Worm (Caenorhabditis elegans): Measurements from ENCODE around the gene F47D2.11.

F47D2.11 gene

ce11 chrV:4248359-4248758, 47.5 kb downstream of the F47D2.11 start:
- TF ChIP-seq ref-1 (GFP tag; conservative IDR thresholded peaks at IDR 0.05) (no peak), klf-2 (GFP tag; conservative IDR thresholded peaks at IDR 0.05) (no peak), med-1 (GFP tag; optimal IDR thresholded peaks at IDR 0.05; ENCODE audit: insufficient read depth) (no peak), cog-1 (tag; optimal IDR thresholded peaks at IDR 0.05) (no peak), tab-1 (GFP tag; IDR thresholded peaks at IDR 0.05) (no peak), ztf-29 (GFP tag; IDR thresholded peaks at IDR 0.05) (no peak), flt-1 (GFP tag; IDR thresholded peaks at IDR 0.05) (no peak), ztf-23 (GFP tag; IDR thresholded peaks at IDR 0.05) (no peak), T22C8.4 (GFP tag; IDR thresholded peaks at IDR 0.05) (no peak)
